Worm (Caenorhabditis elegans) whole organism, L2 larva: ENCODE measurements around the gene Y116A8C.20.

Experiments used
- C34F6.9 ChIP-seq: fragments of 150-350 bp; optimal IDR thresholded peaks from 2 replicates; lab custom pipeline; 2014; ENCODE audit warnings: missing biosample characterization, missing genetic modification characterization
- F13H6.1 ChIP-seq: sonication (generic microtip); optimal IDR thresholded peaks from 2 replicates; lab custom pipeline; 2016; ENCODE audit warnings: missing genetic modification characterization, missing compliant biosample characterization
- R02D3.7 ChIP-seq: fragments of 150-350 bp; optimal IDR thresholded peaks from 2 replicates; lab custom pipeline; 2014; ENCODE audit warnings: missing biosample characterization, missing genetic modification characterization
- Y55F3AM.14 ChIP-seq: fragments of 200-800 bp; sonication (Bioruptor generic); optimal IDR thresholded peaks from 2 replicates; lab custom pipeline; 2018; ENCODE audit warnings: mild to moderate bottlenecking, missing genetic modification characterization, missing compliant biosample characterization
- ZK546.5 ChIP-seq: sonication (generic microtip); optimal IDR thresholded peaks from 2 replicates; lab custom pipeline; 2017; ENCODE audit warnings: missing biosample characterization, missing genetic modification characterization
- aly-2 ChIP-seq: fragments of 150-350 bp; optimal IDR thresholded peaks from 2 replicates; lab custom pipeline; 2014; ENCODE audit warnings: missing biosample characterization, missing genetic modification characterization
- ama-1 ChIP-seq: fragments of 150-350 bp; optimal IDR thresholded peaks from 2 replicates; lab custom pipeline; 2018; ENCODE audit warnings: inconsistent platforms
- blmp-1 ChIP-seq: sonication (generic microtip); optimal IDR thresholded peaks from 2 replicates; lab custom pipeline; 2017; ENCODE audit warnings: missing genetic modification characterization, mild to moderate bottlenecking, missing compliant biosample characterization, antibody characterized with exemption, moderate library complexity; ENCODE audit not compliant: insufficient read depth
- ceh-82 ChIP-seq: fragments of 150-350 bp; optimal IDR thresholded peaks from 2 replicates; lab custom pipeline; 2014; ENCODE audit warnings: missing biosample characterization, missing genetic modification characterization
- crh-2 ChIP-seq: sonication (generic microtip); optimal IDR thresholded peaks from 2 replicates; lab custom pipeline; 2017; ENCODE audit warnings: missing biosample characterization, missing genetic modification characterization
- fos-1 ChIP-seq: fragments of 150-350 bp; optimal IDR thresholded peaks from 2 replicates; lab custom pipeline; 2014; ENCODE audit warnings: missing biosample characterization, missing genetic modification characterization
- gmeb-1 ChIP-seq: fragments of 150-350 bp; optimal IDR thresholded peaks from 2 replicates; lab custom pipeline; 2014; ENCODE audit warnings: missing biosample characterization, missing genetic modification characterization
- lin-11 ChIP-seq: fragments of 150-350 bp; sonication (generic microtip); optimal IDR thresholded peaks from 2 replicates; lab custom pipeline; 2014; ENCODE audit warnings: missing biosample characterization, missing genetic modification characterization, inconsistent platforms, mixed read lengths
- lin-13 ChIP-seq: fragments of 150-350 bp; optimal IDR thresholded peaks from 2 replicates; lab custom pipeline; 2014; ENCODE audit warnings: missing biosample characterization, missing genetic modification reagents, missing genetic modification characterization
- lin-39 ChIP-seq: fragments of 150-350 bp; optimal IDR thresholded peaks from 2 replicates; lab custom pipeline; 2014; ENCODE audit warnings: missing biosample characterization, missing genetic modification reagents, missing genetic modification characterization
- lsy-2 ChIP-seq, 2 experiments: fragments of 150-350 bp in 1 of 2; sonication (generic microtip) in 1 of 2; optimal IDR thresholded peaks; 2 replicates each; lab custom pipeline; 2014 to 2017; ENCODE audit warnings: missing biosample characterization in 2 of 2, missing genetic modification characterization in 2 of 2
- mdl-1 ChIP-seq, 2 experiments: fragments of 150-350 bp in 1 of 2; sonication (generic microtip) in 1 of 2; optimal IDR thresholded peaks; 2 replicates each; lab custom pipeline; 2017; ENCODE audit warnings: missing biosample characterization in 2 of 2, missing genetic modification characterization in 2 of 2
- nhr-129 ChIP-seq: fragments of 150-350 bp; optimal IDR thresholded peaks from 2 replicates; lab custom pipeline; 2014; ENCODE audit warnings: missing biosample characterization, missing genetic modification characterization
- nhr-21 ChIP-seq: fragments of 150-350 bp; optimal IDR thresholded peaks from 2 replicates; lab custom pipeline; 2014; ENCODE audit warnings: missing biosample characterization, missing genetic modification characterization
- nhr-237 ChIP-seq: fragments of 150-350 bp; optimal IDR thresholded peaks from 2 replicates; lab custom pipeline; 2014; ENCODE audit warnings: missing biosample characterization, missing genetic modification characterization
- nhr-25 ChIP-seq: fragments of 150-350 bp; sonication (generic microtip); optimal IDR thresholded peaks from 3 replicates; lab custom pipeline; 2014; ENCODE audit warnings: missing biosample characterization, missing genetic modification characterization
- nhr-6 ChIP-seq: fragments of 150-350 bp; optimal IDR thresholded peaks from 2 replicates; lab custom pipeline; 2014; ENCODE audit warnings: missing biosample characterization, missing genetic modification characterization
- nhr-77 ChIP-seq: fragments of 150-350 bp; optimal IDR thresholded peaks from 2 replicates; lab custom pipeline; 2014; ENCODE audit warnings: missing biosample characterization, missing genetic modification characterization
- peb-1 ChIP-seq: fragments of 150-350 bp; optimal IDR thresholded peaks from 2 replicates; lab custom pipeline; 2014; ENCODE audit warnings: missing biosample characterization, missing genetic modification characterization
- sem-4 ChIP-seq: fragments of 150-350 bp; optimal IDR thresholded peaks from 2 replicates; lab custom pipeline; 2014; ENCODE audit warnings: missing biosample characterization, missing genetic modification reagents, missing genetic modification characterization
- sma-3 ChIP-seq: sonication (generic microtip); optimal IDR thresholded peaks from 2 replicates; lab custom pipeline; 2016; ENCODE audit warnings: missing genetic modification reagents, missing genetic modification characterization, missing compliant biosample characterization
- sma-9 ChIP-seq, 2 experiments: fragments of 150-350 bp in 1 of 2; sonication (generic microtip) in 1 of 2; optimal IDR thresholded peaks; 2 replicates each; lab custom pipeline; 2014 to 2016; ENCODE audit warnings: missing genetic modification characterization in 2 of 2, mild to moderate bottlenecking in 1 of 2, missing biosample characterization in 1 of 2, missing compliant biosample characterization in 1 of 2, missing genetic modification reagents in 1 of 2, moderate library complexity in 1 of 2
- snpc-4 ChIP-seq: fragments of 150-350 bp; optimal IDR thresholded peaks from 2 replicates; lab custom pipeline; 2014; ENCODE audit warnings: missing biosample characterization, missing genetic modification characterization
- unc-39 ChIP-seq: fragments of 150-350 bp; optimal IDR thresholded peaks from 2 replicates; lab custom pipeline; 2014; ENCODE audit warnings: missing biosample characterization, missing genetic modification characterization
- unc-55 ChIP-seq: fragments of 150-350 bp; sonication (generic microtip); optimal IDR thresholded peaks from 3 replicates; lab custom pipeline; 2014; ENCODE audit warnings: missing biosample characterization, missing genetic modification reagents, missing genetic modification characterization
- ztf-1 ChIP-seq: fragments of 200-800 bp; sonication (Bioruptor generic); conservative IDR thresholded peaks from 2 replicates; pipeline ENCODE4 v1.3.6; 2022; ENCODE audit warnings: missing genetic modification characterization, missing compliant biosample characterization
- ztf-11 ChIP-seq: sonication (generic microtip); optimal IDR thresholded peaks from 2 replicates; lab custom pipeline; 2017; ENCODE audit warnings: missing biosample characterization, missing genetic modification characterization
- ztf-4 ChIP-seq: fragments of 150-350 bp; optimal IDR thresholded peaks from 2 replicates; lab custom pipeline; 2014; ENCODE audit warnings: missing biosample characterization, missing genetic modification characterization

Gene Y116A8C.20

DNA sequence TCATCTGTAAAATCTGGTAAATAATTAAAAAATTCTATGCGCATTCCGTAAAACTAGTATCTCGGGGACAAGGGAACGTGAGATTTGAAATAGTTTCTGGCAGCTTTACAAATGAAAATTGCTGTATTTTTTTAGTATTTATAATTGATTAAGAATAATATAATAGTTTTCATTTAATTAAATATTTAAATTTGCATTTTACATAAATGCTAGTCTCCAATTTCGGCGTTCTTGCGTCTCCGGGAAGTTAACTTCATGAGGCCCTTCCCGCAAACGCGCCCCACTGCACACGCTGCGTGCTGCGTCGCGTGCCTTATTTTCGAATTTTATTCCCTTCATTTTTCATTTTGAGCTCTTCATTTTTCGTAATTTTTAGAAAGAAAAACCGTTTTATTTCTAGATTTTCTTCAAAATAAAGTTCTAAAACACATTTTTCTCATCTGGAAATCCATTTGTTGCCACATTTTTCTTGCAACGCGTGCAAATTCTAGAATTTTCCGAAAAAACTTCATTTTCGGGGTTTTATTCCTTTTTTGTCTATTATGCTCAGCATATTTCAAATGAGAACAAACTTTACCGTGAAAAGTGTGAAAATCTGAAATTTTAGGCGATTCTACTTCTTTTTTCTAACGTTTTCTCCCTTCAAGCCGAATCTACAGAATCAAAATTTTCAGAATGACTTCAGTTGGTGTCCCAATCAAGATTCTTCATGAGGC lies 46.8 kb downstream of the Y116A8C.20 start, which contains the start of the genes snx-13 and snr-1:
TSS of gene snx-13 (minus strand) at position 55 of the 716 bp plus-strand sequence.
TSS of gene snr-1 (plus strand) at position 666 of the 716 bp plus-strand sequence.
- TF ChIP-seq peb-1 (tag; lab: Kevin White, UChicago) (no peak), Y55F3AM.14 (peak; percentile 41), mdl-1 (tag; optimal IDR thresholded peaks at IDR 0.05; lab: Kevin White, UChicago) (peak in 1 of 2 experiments; percentile 61), ama-1 (lab: Kevin White, UChicago) (no peak), sem-4 (tag; lab: Kevin White, UChicago) (peak; percentile 32), snpc-4 (tag; lab: Kevin White, UChicago) (peak; percentile 61), lin-11 (peak; percentile 71), sma-9 (GFP tag; optimal IDR thresholded peaks at IDR 0.05; lab: Kevin White, UChicago) (no peak), sma-9 (tag; optimal IDR thresholded peaks at IDR 0.05; lab: Kevin White, UChicago) (no peak), C34F6.9 (tag; lab: Kevin White, UChicago) (peak; percentile 80), nhr-129 (tag; lab: Kevin White, UChicago) (peak; percentile 31), aly-2 (tag; lab: Kevin White, UChicago) (no peak), crh-2 (peak; percentile 59), nhr-21 (tag; lab: Kevin White, UChicago) (peak; percentile 71), unc-55 (peak; percentile 80), fos-1 (tag; lab: Kevin White, UChicago) (peak; percentile 57), nhr-77 (tag; lab: Kevin White, UChicago) (no peak), nhr-237 (tag; lab: Kevin White, UChicago) (no peak), nhr-25 (tag; lab: Kevin White, UChicago) (peak; percentile 66), nhr-6 (no peak), R02D3.7 (tag; lab: Kevin White, UChicago) (no peak), lsy-2 (tag; optimal IDR thresholded peaks at IDR 0.05; lab: Kevin White, UChicago) (peak; percentile 46 to 82), F13H6.1 (tag; lab: Kevin White, UChicago) (peak; percentile 75), sma-3 (GFP tag; lab: Kevin White, UChicago) (peak; percentile 90), blmp-1 (peak; percentile 3), ZK546.5 (tag; lab: Kevin White, UChicago) (peak; percentile 24), ztf-4 (tag; lab: Kevin White, UChicago) (peak; percentile 68), unc-39 (tag; lab: Kevin White, UChicago) (no peak), lin-13 (peak; percentile 87), ztf-1 (GFP tag; lab: Robert Waterston, UW) (no peak), lin-39 (tag; lab: Kevin White, UChicago) (no peak), ztf-11 (tag; lab: Kevin White, UChicago) (no peak), gmeb-1 (tag; lab: Kevin White, UChicago) (peak; percentile 53), ceh-82 (peak; percentile 63)

DNA sequence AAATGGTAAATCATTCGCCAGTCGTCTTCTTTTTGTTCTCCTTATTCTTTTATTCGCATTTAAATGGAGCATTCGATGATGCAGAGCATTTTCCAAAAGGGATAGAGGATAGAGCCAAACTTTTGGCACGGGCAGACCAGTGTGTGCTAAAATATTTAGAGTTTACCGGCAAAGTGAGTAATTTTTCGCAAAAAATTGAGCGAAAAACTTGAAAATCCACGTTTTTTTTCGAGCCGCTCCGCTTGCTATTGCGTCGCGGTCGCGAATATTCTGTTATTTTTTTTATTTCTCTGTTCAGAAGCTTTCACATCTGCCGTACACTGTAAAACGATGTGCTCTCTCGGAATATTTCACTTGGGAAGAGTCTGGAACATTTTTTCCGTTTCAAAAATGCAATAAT lies 48.1 kb downstream of the Y116A8C.20 start, which contains the start of gene Y116A8C.43:
TSS of gene Y116A8C.43 (plus strand) at position 3 of the 400 bp plus-strand sequence.
- TF ChIP-seq ama-1 (lab: Kevin White, UChicago) (peak; percentile 52), ZK546.5 (tag; lab: Kevin White, UChicago) (no peak)
- TF ChIP-seq, all 48 proteins: peak for 1
